Fruit fly (Drosophila melanogaster) whole organism, pupa: ENCODE data around the gene Hsp70Ab.

Experiments
- CG10348 ChIP-seq: fragments of 200-800 bp; sonication (Bioruptor generic); IDR thresholded peaks from 2 replicates; pipeline ENCODE4 v1.3.6; 2022; ENCODE audit warnings: missing biosample characterization, missing genetic modification characterization
- CG12605 ChIP-seq: fragments of 200-800 bp; sonication (Bioruptor generic); IDR thresholded peaks from 2 replicates; pipeline ENCODE4 v1.3.6; 2022; ENCODE audit warnings: missing biosample characterization, missing genetic modification characterization
- CG13204 ChIP-seq: fragments of 200-800 bp; sonication (Bioruptor generic); optimal IDR thresholded peaks from 2 replicates; lab custom pipeline; 2018; ENCODE audit warnings: missing biosample characterization, mild to moderate bottlenecking, missing genetic modification characterization, moderate library complexity
- CG14655 ChIP-seq: fragments of 200-800 bp; sonication (Bioruptor generic); optimal IDR thresholded peaks from 3 replicates; lab custom pipeline; 2017; ENCODE audit warnings: mild to moderate bottlenecking, missing biosample characterization, missing genetic modification reagents, missing genetic modification characterization
- CG15710 ChIP-seq: fragments of 200-800 bp; sonication (Bioruptor generic); optimal IDR thresholded peaks from 2 replicates; lab custom pipeline; 2018; ENCODE audit warnings: missing biosample characterization, mild to moderate bottlenecking, missing genetic modification characterization, moderate library complexity
- CG17806 ChIP-seq: fragments of 200-800 bp; sonication (Bioruptor generic); optimal IDR thresholded peaks from 2 replicates; lab custom pipeline; 2018; ENCODE audit warnings: missing biosample characterization, mild to moderate bottlenecking, missing genetic modification characterization, moderate library complexity
- CG32121 ChIP-seq: fragments of 200-800 bp; sonication (Bioruptor generic); IDR thresholded peaks from 2 replicates; pipeline ENCODE4 v1.3.6; 2022; ENCODE audit warnings: missing biosample characterization, missing genetic modification characterization
- CG34367 ChIP-seq: fragments of 200-800 bp; sonication (Bioruptor generic); optimal IDR thresholded peaks from 2 replicates; lab custom pipeline; 2018; ENCODE audit warnings: missing biosample characterization, mild to moderate bottlenecking, missing genetic modification characterization
- CG4496 ChIP-seq: fragments of 200-800 bp; sonication (Bioruptor generic); IDR thresholded peaks from 3 replicates; pipeline ENCODE4 v1.3.6; 2022; ENCODE audit warnings: missing biosample characterization, missing genetic modification characterization
- CG8159 ChIP-seq: fragments of 200-800 bp; sonication (Bioruptor generic); optimal IDR thresholded peaks from 3 replicates; lab custom pipeline; 2018; ENCODE audit warnings: missing biosample characterization, mild to moderate bottlenecking, missing genetic modification characterization, moderate library complexity
- CG8301 ChIP-seq: fragments of 200-800 bp; sonication (Bioruptor generic); optimal IDR thresholded peaks from 2 replicates; lab custom pipeline; 2018; ENCODE audit warnings: missing biosample characterization, mild to moderate bottlenecking, missing genetic modification characterization
- CG9948 ChIP-seq: fragments of 200-800 bp; sonication (Bioruptor generic); optimal IDR thresholded peaks from 2 replicates; lab custom pipeline; 2018; ENCODE audit warnings: missing biosample characterization, mild to moderate bottlenecking, missing genetic modification characterization, moderate library complexity
- D1 ChIP-seq: fragments of 200-800 bp; sonication (Bioruptor generic); optimal IDR thresholded peaks from 2 replicates; lab custom pipeline; 2018; ENCODE audit warnings: missing biosample characterization, mild to moderate bottlenecking, missing genetic modification characterization, moderate library complexity
- EcR ChIP-seq: fragments of 200-800 bp; sonication (Bioruptor generic); optimal IDR thresholded peaks from 3 replicates; lab custom pipeline; 2019; ENCODE audit warnings: missing biosample characterization, missing genetic modification characterization, mild to moderate bottlenecking, moderate library complexity, missing genetic modification reagents
- Ets98B ChIP-seq: fragments of 200-800 bp; sonication (Bioruptor generic); IDR thresholded peaks from 2 replicates; pipeline ENCODE4 v1.3.6; 2022; ENCODE audit warnings: missing biosample characterization, missing genetic modification characterization
- Pif1A ChIP-seq: fragments of 200-800 bp; sonication (Bioruptor generic); optimal IDR thresholded peaks from 3 replicates; lab custom pipeline; 2016; ENCODE audit warnings: missing biosample characterization, missing genetic modification characterization
- Pif1B ChIP-seq: fragments of 200-800 bp; sonication (Bioruptor generic); optimal IDR thresholded peaks from 3 replicates; lab custom pipeline; 2016; ENCODE audit warnings: missing biosample characterization, missing genetic modification characterization
- Snoo ChIP-seq: fragments of 200-800 bp; sonication (Bioruptor generic); optimal IDR thresholded peaks from 3 replicates; lab custom pipeline; 2017; ENCODE audit warnings: missing biosample characterization, mild to moderate bottlenecking, missing genetic modification characterization, inconsistent platforms
- fd96Ca ChIP-seq: fragments of 200-800 bp; sonication (Bioruptor generic); IDR thresholded peaks from 3 replicates; pipeline ENCODE4 v1.3.6; 2022; ENCODE audit warnings: missing biosample characterization, missing genetic modification characterization
- gl ChIP-seq: fragments of 200-800 bp; sonication (Bioruptor generic); optimal IDR thresholded peaks from 2 replicates; lab custom pipeline; 2018; ENCODE audit warnings: missing biosample characterization, mild to moderate bottlenecking, missing genetic modification characterization
- rn ChIP-seq: fragments of 200-800 bp; sonication (Bioruptor generic); IDR thresholded peaks from 2 replicates; pipeline ENCODE4 v1.3.6; 2022; ENCODE audit warnings: missing biosample characterization, missing genetic modification characterization

Gene Hsp70Ab

DNA sequence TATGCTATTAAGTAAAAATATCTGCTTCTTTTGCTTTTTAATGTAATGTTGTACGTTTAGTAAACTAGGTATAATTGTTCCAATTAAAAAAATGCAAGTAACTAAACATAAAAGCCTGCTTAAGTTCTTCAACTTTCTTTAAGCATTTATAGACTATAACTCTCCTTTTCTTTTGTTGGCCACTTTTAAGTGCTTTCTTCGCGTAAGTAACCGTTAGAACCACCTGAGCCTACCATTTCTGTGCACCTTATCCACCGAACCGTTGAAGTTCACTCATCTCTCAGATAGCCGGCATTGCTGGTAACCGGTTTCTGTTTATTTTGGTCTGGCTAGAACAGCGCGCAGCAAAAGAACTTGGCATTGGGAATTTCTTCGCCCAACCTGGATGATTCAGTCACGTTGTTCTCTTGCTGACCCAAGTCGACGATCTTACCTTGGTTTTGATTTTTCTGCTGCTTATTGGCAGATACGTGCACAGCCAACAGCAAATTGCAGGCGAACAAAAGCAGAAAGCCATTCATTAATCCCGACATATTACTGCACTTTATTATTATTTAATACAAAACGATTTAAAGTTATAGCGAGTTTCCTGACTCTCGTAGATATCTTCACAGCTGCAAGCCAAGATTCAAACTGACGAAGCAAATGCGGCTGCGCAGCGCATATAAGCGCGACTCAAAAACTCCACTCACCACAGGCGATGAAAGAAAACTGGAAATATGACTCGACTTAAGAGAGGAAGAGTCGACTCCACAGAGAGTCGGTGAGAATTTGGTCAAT lies 18.4 kb downstream of the Hsp70Ab start, which contains the start of gene CG10005:
Gene CG10005, minus strand, starts transcription at position 642 of the 780 bp plus-strand sequence.
- TF ChIP-seq CG17806 (tag; lab: Kevin White, UChicago) (no peak), gl (no peak), Snoo (tag; lab: Kevin White, UChicago) (no peak), D1 (tag; lab: Kevin White, UChicago) (no peak), Ets98B (peak; percentile 30; the same call in 1 of the 2 replicates), Pif1B (GFP tag; lab: Kevin White, UChicago) (peak; percentile 25), CG14655 (GFP tag; lab: Kevin White, UChicago) (no peak), EcR (GFP tag; lab: Kevin White, UChicago) (peak; percentile 95), Pif1A (GFP tag; lab: Kevin White, UChicago) (no peak), CG4496 (GFP tag; lab: Robert Waterston, UW) (no peak)

DNA sequence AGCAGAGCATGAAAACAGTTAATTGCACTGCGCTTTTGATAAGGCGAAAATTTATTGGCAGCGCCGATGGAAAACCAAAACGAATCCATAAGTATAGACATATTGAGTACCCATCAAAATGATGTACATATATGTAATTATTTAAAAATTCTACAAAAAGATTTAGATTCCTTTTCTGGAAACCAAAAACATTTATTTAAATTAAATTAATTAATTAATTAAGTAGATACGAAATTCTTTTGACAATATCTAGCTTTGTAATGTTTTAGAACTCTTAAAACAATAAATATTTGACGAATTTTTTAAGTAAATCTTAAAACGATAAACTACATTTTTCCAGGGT lies 19.0 kb downstream of the Hsp70Ab start:
- TF ChIP-seq Pif1B (GFP tag; lab: Kevin White, UChicago) (no peak), CG17806 (tag; lab: Kevin White, UChicago) (peak; percentile 7), CG8301 (tag; lab: Kevin White, UChicago) (peak; percentile 21), CG13204 (no peak), fd96Ca (GFP tag; lab: Robert Waterston, UW) (no peak), Snoo (tag; lab: Kevin White, UChicago) (no peak), EcR (GFP tag; lab: Kevin White, UChicago) (no peak), CG10348 (GFP tag; lab: Robert Waterston, UW) (no peak), rn (GFP tag; lab: Robert Waterston, UW) (no peak), D1 (tag; lab: Kevin White, UChicago) (peak; percentile 18), CG12605 (GFP tag; lab: Robert Waterston, UW) (0 out of 2 replicates have a peak, but pooled peaks have one; percentile 31), CG4496 (GFP tag; lab: Robert Waterston, UW) (no peak), CG14655 (GFP tag; lab: Kevin White, UChicago) (peak; percentile 41), CG8159 (tag; lab: Kevin White, UChicago) (peak; percentile 31), Ets98B (no peak), CG15710 (tag; lab: Kevin White, UChicago) (no peak), CG34367 (tag; lab: Kevin White, UChicago) (no peak), CG9948 (tag; lab: Kevin White, UChicago) (peak; percentile 28)

DNA sequence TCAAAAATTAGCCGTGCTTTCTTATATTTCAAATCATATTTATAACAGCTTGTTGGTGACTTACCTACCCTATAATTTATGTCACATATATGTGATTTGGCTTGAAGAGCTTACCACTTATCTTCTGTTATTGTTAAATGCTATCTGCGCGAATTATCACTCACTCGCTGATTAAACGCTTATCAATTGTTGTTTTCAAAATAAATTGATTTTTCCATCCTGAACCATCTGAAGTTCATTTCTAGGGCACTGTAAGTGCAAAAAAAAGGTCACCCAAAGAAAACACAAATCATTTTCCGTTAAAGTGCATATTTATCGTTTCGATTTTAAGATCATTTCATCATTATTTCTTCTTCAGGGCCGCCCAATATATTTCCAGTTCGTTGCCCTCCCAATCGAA lies 19.9 kb downstream of the Hsp70Ab start:
- no peak for TF ChIP-seq fd96Ca (GFP tag; lab: Robert Waterston, UW)
- no peak for TF ChIP-seq CG32121 (GFP tag; lab: Robert Waterston, UW)
- no peak for TF ChIP-seq CG8301 (tag; lab: Kevin White, UChicago)
- TF ChIP-seq Snoo (tag; lab: Kevin White, UChicago): no peak
- TF ChIP-seq D1 (tag; lab: Kevin White, UChicago): no peak
- TF ChIP-seq CG34367 (tag; lab: Kevin White, UChicago): no peak
- TF ChIP-seq CG9948 (tag; lab: Kevin White, UChicago): no peak
- no peak for TF ChIP-seq CG8159 (tag; lab: Kevin White, UChicago)
- TF ChIP-seq Ets98B: no peak
- no peak for TF ChIP-seq CG10348 (GFP tag; lab: Robert Waterston, UW)
- TF ChIP-seq CG4496 (GFP tag; lab: Robert Waterston, UW): no peak
- no peak for TF ChIP-seq CG14655 (GFP tag; lab: Kevin White, UChicago)
- no peak for TF ChIP-seq Pif1B (GFP tag; lab: Kevin White, UChicago)
- TF ChIP-seq rn (GFP tag; lab: Robert Waterston, UW): no peak
- no peak for TF ChIP-seq CG15710 (tag; lab: Kevin White, UChicago)
- no peak for TF ChIP-seq gl
- TF ChIP-seq CG13204: no peak

- TF ChIP-seq CG34367 (tag; lab: Kevin White, UChicago) (peak; percentile 42), Pif1A (GFP tag; lab: Kevin White, UChicago) (peak; percentile 22), CG32121 (GFP tag; lab: Robert Waterston, UW) (no peak), CG13204 (no peak), D1 (tag; lab: Kevin White, UChicago) (no peak), CG14655 (GFP tag; lab: Kevin White, UChicago) (peak; percentile 52), Snoo (tag; lab: Kevin White, UChicago) (peak; percentile 31), rn (GFP tag; lab: Robert Waterston, UW) (no peak), CG9948 (tag; lab: Kevin White, UChicago) (peak; percentile 51), Pif1B (GFP tag; lab: Kevin White, UChicago) (peak; percentile 44), CG8159 (tag; lab: Kevin White, UChicago) (peak; percentile 62), gl (no peak), CG10348 (GFP tag; lab: Robert Waterston, UW) (no peak), CG4496 (GFP tag; lab: Robert Waterston, UW) (peak; percentile 68; the same call in 2 of the 3 replicates), Ets98B (0 out of 2 replicates have a peak, but pooled peaks have one; percentile 31), EcR (GFP tag; lab: Kevin White, UChicago) (peak; percentile 15), CG17806 (tag; lab: Kevin White, UChicago) (peak; percentile 59), CG12605 (GFP tag; lab: Robert Waterston, UW) (no peak), CG15710 (tag; lab: Kevin White, UChicago) (peak; percentile 46), CG8301 (tag; lab: Kevin White, UChicago) (peak; percentile 57), fd96Ca (GFP tag; lab: Robert Waterston, UW) (no peak)
- TF ChIP-seq, all 21 proteins: peak for 13
These were observed 21.7 kb downstream of the Hsp70Ab start, which contains the start of gene CG18547 for dm6 chr3R:11979879-11980571. TSS of gene CG18547 (minus strand) at chr3R:11980390.
